Fruit fly (Drosophila melanogaster) whole organism, embryonic: ENCODE measurements around the gene Blos4.
A peak's percentile ranks its signal among the peaks of the same experiment; 100 is the strongest.

ENCODE experiments used
- Adf1 ChIP-seq: fragments of 200-800 bp; sonication (Bioruptor generic); IDR thresholded peaks from 2 replicates; pipeline ENCODE4 v1.3.6; 2022; ENCODE audit warnings: missing biosample characterization, missing genetic modification characterization
- CG10543 ChIP-seq: fragments of 200-800 bp; sonication (Bioruptor generic); optimal IDR thresholded peaks from 3 replicates; lab custom pipeline; 2017; ENCODE audit warnings: missing biosample characterization, mild to moderate bottlenecking, missing genetic modification characterization, moderate library complexity
- CG1233 ChIP-seq: fragments of 200-800 bp; sonication (Bioruptor generic); optimal IDR thresholded peaks from 4 replicates; lab custom pipeline; 2018; ENCODE audit warnings: missing biosample characterization, mild to moderate bottlenecking, missing genetic modification characterization
- CG12769 ChIP-seq: fragments of 200-800 bp; sonication (Bioruptor generic); optimal IDR thresholded peaks from 2 replicates; lab custom pipeline; 2019; ENCODE audit warnings: missing biosample characterization, mild to moderate bottlenecking, missing genetic modification characterization, moderate library complexity
- CG13424 ChIP-seq: fragments of 200-800 bp; sonication (Bioruptor generic); optimal IDR thresholded peaks from 2 replicates; lab custom pipeline; 2019; ENCODE audit warnings: missing biosample characterization, mild to moderate bottlenecking, missing genetic modification characterization, moderate library complexity
- CG15479 ChIP-seq: fragments of 200-800 bp; sonication (Bioruptor generic); optimal IDR thresholded peaks from 3 replicates; lab custom pipeline; 2019; ENCODE audit warnings: missing biosample characterization, mild to moderate bottlenecking, missing genetic modification characterization, moderate library complexity
- CG15514 ChIP-seq: fragments of 200-800 bp; sonication (Bioruptor generic); optimal IDR thresholded peaks from 3 replicates; lab custom pipeline; 2017; ENCODE audit warnings: missing biosample characterization, missing genetic modification characterization, mild to moderate bottlenecking, moderate library complexity, missing genetic modification reagents
- CG1603 ChIP-seq: fragments of 200-800 bp; sonication (Bioruptor generic); optimal IDR thresholded peaks from 2 replicates; lab custom pipeline; 2019; ENCODE audit warnings: missing biosample characterization, mild to moderate bottlenecking, missing genetic modification characterization, moderate library complexity
- CG17385 ChIP-seq: fragments of 200-800 bp; sonication (Bioruptor generic); optimal IDR thresholded peaks from 3 replicates; lab custom pipeline; 2018; ENCODE audit warnings: missing biosample characterization, mild to moderate bottlenecking, missing genetic modification characterization
- CG17568 ChIP-seq: fragments of 200-800 bp; sonication (Bioruptor generic); optimal IDR thresholded peaks from 2 replicates; lab custom pipeline; 2018; ENCODE audit warnings: missing biosample characterization, mild to moderate bottlenecking, missing genetic modification characterization, moderate library complexity
- CG2199 ChIP-seq: fragments of 200-800 bp; sonication (Bioruptor generic); IDR thresholded peaks from 3 replicates; pipeline ENCODE4 v1.3.6; 2022; ENCODE audit warnings: missing biosample characterization, missing genetic modification characterization
- CG31441 ChIP-seq: fragments of 200-800 bp; sonication (Bioruptor generic); IDR thresholded peaks from 2 replicates; pipeline ENCODE4 v1.3.6; 2022; ENCODE audit warnings: missing biosample characterization, missing genetic modification characterization
- CG3726 ChIP-seq: fragments of 200-800 bp; sonication (Bioruptor generic); IDR thresholded peaks from 3 replicates; pipeline ENCODE4, ENCODE4 v1.3.6; 2022; ENCODE audit warnings: missing biosample characterization, missing genetic modification characterization
- CG6791 ChIP-seq: fragments of 200-800 bp; sonication (Bioruptor generic); IDR thresholded peaks from 3 replicates; pipeline ENCODE4 v1.3.6; 2022; ENCODE audit warnings: missing biosample characterization, missing genetic modification characterization; ENCODE audit not compliant: partially characterized antibody
- CG8290 ChIP-seq, 3 experiments: fragments of 200-800 bp; sonication (Bioruptor generic); optimal IDR thresholded peaks; 2 replicates each; lab custom pipeline; 2016 to 2019; ENCODE audit warnings: missing biosample characterization in 3 of 3, missing genetic modification characterization in 3 of 3, mild to moderate bottlenecking in 2 of 3, moderate library complexity in 1 of 3
- CG9817 ChIP-seq: fragments of 200-800 bp; sonication (Bioruptor generic); optimal IDR thresholded peaks from 2 replicates; lab custom pipeline; 2018; ENCODE audit warnings: missing biosample characterization, mild to moderate bottlenecking, missing genetic modification characterization, moderate library complexity
- D ChIP-seq, 2 experiments: fragments of 200-800 bp in 1 of 2; fragments of >200 bp in 1 of 2; sonication (Bioruptor generic) in 1 of 2; optimal IDR thresholded peaks; 2 replicates in 1 of 2; 3 replicates in 1 of 2; lab custom pipeline; 2017; ENCODE audit warnings: mild to moderate bottlenecking in 1 of 2, missing biosample characterization in 1 of 2, missing genetic modification characterization in 1 of 2, missing genetic modification reagents in 1 of 2
- Fer3 ChIP-seq: fragments of 200-800 bp; sonication (Bioruptor generic); optimal IDR thresholded peaks from 2 replicates; lab custom pipeline; 2018; ENCODE audit warnings: missing biosample characterization, mild to moderate bottlenecking, missing genetic modification characterization, moderate library complexity
- GATAe ChIP-seq: fragments of 200-800 bp; sonication (Bioruptor generic); conservative IDR thresholded peaks from 2 replicates; pipeline ENCODE4 v1.3.6; 2022; ENCODE audit warnings: missing biosample characterization, missing genetic modification characterization
- Hey ChIP-seq: fragments of 200-800 bp; sonication (Bioruptor generic); optimal IDR thresholded peaks from 3 replicates; lab custom pipeline; 2018; ENCODE audit warnings: missing biosample characterization, mild to moderate bottlenecking, missing genetic modification characterization
- HmgZ ChIP-seq: fragments of 200-800 bp; sonication (Bioruptor generic); optimal IDR thresholded peaks from 2 replicates; lab custom pipeline; 2018; ENCODE audit warnings: missing biosample characterization, mild to moderate bottlenecking, missing genetic modification characterization
- MTF-1 ChIP-seq: fragments of 200-800 bp; sonication (Bioruptor generic); optimal IDR thresholded peaks from 2 replicates; lab custom pipeline; 2018; ENCODE audit warnings: missing biosample characterization, mild to moderate bottlenecking, missing genetic modification characterization, borderline replicate concordance
- Med ChIP-seq: fragments of 200-800 bp; sonication (Bioruptor generic); peaks from one replicate; lab custom pipeline; 2016; ENCODE audit warnings: missing biosample characterization, missing genetic modification characterization, mild to moderate bottlenecking, inconsistent platforms, moderate library complexity
- Opbp ChIP-seq: fragments of 200-800 bp; sonication (Bioruptor generic); IDR thresholded peaks from 3 replicates; pipeline ENCODE4 v1.3.6; 2022; ENCODE audit warnings: missing biosample characterization, missing genetic modification characterization; ENCODE audit not compliant: partially characterized antibody
- Pdp1 ChIP-seq, 2 experiments: fragments of 200-800 bp; sonication (Bioruptor generic); optimal IDR thresholded peaks; 3 replicates each; lab custom pipeline; 2016; ENCODE audit warnings: missing biosample characterization in 2 of 2, missing genetic modification characterization in 2 of 2, mild to moderate bottlenecking in 1 of 2, moderate library complexity in 1 of 2
- Rx ChIP-seq: fragments of 200-800 bp; sonication (Bioruptor generic); IDR thresholded peaks from 2 replicates; pipeline ENCODE4 v1.3.6; 2022; ENCODE audit warnings: missing biosample characterization, missing genetic modification characterization
- bab2 ChIP-seq: fragments of 200-800 bp; sonication (Bioruptor generic); optimal IDR thresholded peaks from 2 replicates; lab custom pipeline; 2016; ENCODE audit warnings: missing biosample characterization, missing genetic modification characterization
- br ChIP-seq: fragments of >200 bp; optimal IDR thresholded peaks from 2 replicates; lab custom pipeline; 2017
- croc ChIP-seq: fragments of 200-800 bp; sonication (Bioruptor generic); conservative IDR thresholded peaks from 3 replicates; pipeline ENCODE4 v1.3.6; 2022; ENCODE audit warnings: missing biosample characterization, missing genetic modification characterization
- crol ChIP-seq: fragments of 200-800 bp; sonication (Bioruptor generic); IDR thresholded peaks from 2 replicates; pipeline ENCODE4 v1.3.6; 2022; ENCODE audit warnings: missing biosample characterization, missing genetic modification characterization
- exex ChIP-seq: fragments of 200-800 bp; sonication (Bioruptor generic); optimal IDR thresholded peaks from 4 replicates; lab custom pipeline; 2018; ENCODE audit warnings: missing biosample characterization, mild to moderate bottlenecking, missing genetic modification characterization, moderate library complexity
- gcm2 ChIP-seq: fragments of 200-800 bp; sonication (Bioruptor generic); optimal IDR thresholded peaks from 2 replicates; lab custom pipeline; 2016; ENCODE audit warnings: missing biosample characterization, missing genetic modification characterization
- grn ChIP-seq: fragments of 200-800 bp; sonication (Bioruptor generic); optimal IDR thresholded peaks from 3 replicates; lab custom pipeline; 2017; ENCODE audit warnings: missing biosample characterization, missing genetic modification characterization
- ind ChIP-seq: fragments of 200-800 bp; sonication (Bioruptor generic); optimal IDR thresholded peaks from 3 replicates; lab custom pipeline; 2016; ENCODE audit warnings: missing biosample characterization, missing genetic modification characterization
- lab ChIP-seq: fragments of 200-800 bp; sonication (Bioruptor generic); optimal IDR thresholded peaks from 3 replicates; lab custom pipeline; 2017; ENCODE audit warnings: missing biosample characterization, missing genetic modification characterization, mild to moderate bottlenecking, moderate library complexity, missing genetic modification reagents
- mirr ChIP-seq: fragments of 200-800 bp; sonication (Bioruptor generic); optimal IDR thresholded peaks from 3 replicates; lab custom pipeline; 2018; ENCODE audit warnings: missing biosample characterization, mild to moderate bottlenecking, missing genetic modification characterization
- otp ChIP-seq: fragments of 200-800 bp; sonication (Bioruptor generic); IDR thresholded peaks from 3 replicates; pipeline ENCODE4, ENCODE4 v1.3.6; 2022; ENCODE audit warnings: missing biosample characterization, missing genetic modification characterization
- phol ChIP-seq: fragments of 200-800 bp; sonication (Bioruptor generic); optimal IDR thresholded peaks from 3 replicates; lab custom pipeline; 2018; ENCODE audit warnings: missing biosample characterization, mild to moderate bottlenecking, missing genetic modification characterization, moderate library complexity
- rib ChIP-seq: fragments of 200-800 bp; sonication (Bioruptor generic); IDR thresholded peaks from 2 replicates; pipeline ENCODE4 v1.3.6; 2022; ENCODE audit warnings: missing biosample characterization, missing genetic modification characterization
- seq ChIP-seq: fragments of 200-800 bp; sonication (Bioruptor generic); IDR thresholded peaks from 2 replicates; pipeline ENCODE4 v1.3.6; 2022; ENCODE audit warnings: missing biosample characterization, missing genetic modification characterization
- stwl ChIP-seq: fragments of 200-800 bp; sonication (Bioruptor generic); optimal IDR thresholded peaks from 3 replicates; lab custom pipeline; 2018; ENCODE audit warnings: missing biosample characterization, mild to moderate bottlenecking, missing genetic modification characterization, moderate library complexity
- sug ChIP-seq: fragments of 200-800 bp; optimal IDR thresholded peaks from 2 replicates; lab custom pipeline; 2019; ENCODE audit warnings: missing biosample characterization, mild to moderate bottlenecking, missing genetic modification characterization, moderate library complexity
- toy ChIP-seq: fragments of 200-800 bp; sonication (Bioruptor generic); IDR thresholded peaks from 2 replicates; pipeline ENCODE4 v1.3.6; 2022; ENCODE audit warnings: missing biosample characterization, missing genetic modification characterization
- unc-4 ChIP-seq: fragments of 200-800 bp; sonication (Bioruptor generic); IDR thresholded peaks from 2 replicates; pipeline ENCODE4 v1.3.6; 2022; ENCODE audit warnings: missing biosample characterization, missing genetic modification characterization; ENCODE audit not compliant: partially characterized antibody
- unpg ChIP-seq: fragments of 200-800 bp; sonication (Bioruptor generic); optimal IDR thresholded peaks from 3 replicates; lab custom pipeline; 2018; ENCODE audit warnings: missing biosample characterization, mild to moderate bottlenecking, missing genetic modification characterization, moderate library complexity
- yki ChIP-seq: fragments of >200 bp; optimal IDR thresholded peaks from 3 replicates; lab custom pipeline; 2018
- zfh2 ChIP-seq: fragments of 200-800 bp; sonication (Bioruptor generic); optimal IDR thresholded peaks from 2 replicates; lab custom pipeline; 2016; ENCODE audit warnings: missing biosample characterization, missing genetic modification characterization

Blos4 gene

DNA sequence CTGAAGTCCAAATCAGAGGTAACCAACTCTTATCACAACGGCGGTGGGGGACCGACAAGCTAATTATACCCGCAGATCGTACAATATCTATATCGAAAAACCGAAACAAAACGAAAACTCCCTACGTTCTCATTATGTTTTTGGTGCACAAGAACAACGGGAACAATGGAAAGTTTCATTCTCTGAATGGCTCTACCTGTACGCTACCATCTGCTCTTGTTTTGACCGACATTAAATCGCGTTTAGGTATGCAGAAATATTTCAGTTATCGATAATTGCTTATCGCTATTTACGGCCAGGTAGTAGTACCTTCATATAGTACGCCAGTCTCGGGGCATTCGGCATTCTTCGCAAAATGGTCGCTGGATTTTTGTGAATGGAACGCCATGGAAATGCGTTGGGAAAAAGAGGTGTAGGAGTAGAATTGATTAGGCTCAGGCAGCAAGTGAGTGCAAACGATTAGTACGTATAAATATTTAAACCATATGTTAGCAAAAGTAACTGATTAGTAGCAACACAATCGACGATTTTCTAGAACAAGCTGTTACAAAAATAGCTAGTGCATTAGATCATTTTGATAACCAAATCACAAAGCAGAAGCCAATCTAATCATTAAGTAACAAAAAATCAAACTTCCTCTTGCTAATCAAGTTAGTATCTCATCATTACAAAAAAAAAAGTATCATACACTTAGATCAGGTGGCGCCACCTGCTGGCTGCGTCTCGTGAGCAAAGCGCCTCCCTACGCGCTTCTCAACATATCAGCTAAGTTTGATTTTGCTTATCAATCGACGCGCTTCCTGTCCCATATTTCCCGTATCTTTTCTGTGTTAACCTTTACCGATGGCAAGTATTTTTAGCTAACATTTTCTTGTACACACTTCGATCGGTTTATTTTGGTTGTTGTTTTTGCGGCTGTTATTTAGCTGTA, 16.1 kb upstream of the Blos4 start (continued):
- peak; percentile 51; the same call in 1 of the 3 replicates for TF ChIP-seq CG6791 (GFP tag; lab: Robert Waterston, UW)
- no peak for TF ChIP-seq CG13424 (tag; lab: Kevin White, UChicago)
- no peak for TF ChIP-seq otp
- no peak for TF ChIP-seq seq (GFP tag; lab: Robert Waterston, UW)
- TF ChIP-seq Pdp1 (GFP tag; optimal IDR thresholded peaks at IDR 0.05; lab: Kevin White, UChicago) = no peak
- no peak for TF ChIP-seq Opbp (GFP tag; lab: Robert Waterston, UW)
- TF ChIP-seq GATAe = 0 out of 2 replicates have a peak, but pooled peaks have one; percentile 25
- TF ChIP-seq Rx (GFP tag; lab: Robert Waterston, UW) = no peak
- no peak for TF ChIP-seq unc-4 (GFP tag; lab: Robert Waterston, UW)
- TF ChIP-seq unpg = no peak
- TF ChIP-seq Fer3 (tag; lab: Kevin White, UChicago) = no peak
- TF ChIP-seq exex = peak; percentile 90
- no peak for TF ChIP-seq CG1233 (GFP tag; lab: Kevin White, UChicago)
- no peak for TF ChIP-seq bab2
- no peak for TF ChIP-seq toy (GFP tag; lab: Robert Waterston, UW)
- peak; percentile 32 for TF ChIP-seq CG12769 (tag; lab: Kevin White, UChicago)
- no peak for TF ChIP-seq CG31441 (GFP tag; lab: Robert Waterston, UW)
- TF ChIP-seq CG15514 (GFP tag; lab: Kevin White, UChicago) = peak; percentile 1
- TF ChIP-seq zfh2 (GFP tag; lab: Kevin White, UChicago) = no peak
- no peak for TF ChIP-seq CG9817
- TF ChIP-seq CG15479 = peak; percentile 92
- TF ChIP-seq grn = peak; percentile 74
- TF ChIP-seq phol = peak; percentile 2
- TF ChIP-seq MTF-1 (GFP tag; lab: Kevin White, UChicago) = no peak
- TF ChIP-seq Adf1 = no peak
- TF ChIP-seq gcm2 = no peak
- no peak for TF ChIP-seq ind (GFP tag; lab: Kevin White, UChicago)
- peak; percentile 84 for TF ChIP-seq CG8290 (GFP tag; optimal IDR thresholded peaks at IDR 0.05; lab: Kevin White, UChicago)
- peak; percentile 16 to 74 for TF ChIP-seq CG8290 (tag; optimal IDR thresholded peaks at IDR 0.05; lab: Kevin White, UChicago)
- TF ChIP-seq D (optimal IDR thresholded peaks at IDR 0.05; lab: Kevin White, UChicago) = peak; percentile 78
- TF ChIP-seq D (GFP tag; optimal IDR thresholded peaks at IDR 0.05; lab: Kevin White, UChicago) = no peak
- TF ChIP-seq stwl (tag; lab: Kevin White, UChicago) = peak; percentile 31
- TF ChIP-seq CG10543 (GFP tag; lab: Kevin White, UChicago) = peak; percentile 28
- TF ChIP-seq CG3726 (GFP tag; lab: Robert Waterston, UW) = no peak
- TF ChIP-seq CG17385 (GFP tag; lab: Kevin White, UChicago) = peak; percentile 39
- peak; percentile 18; the same call in 1 of the 3 replicates for TF ChIP-seq CG2199
- TF ChIP-seq CG1603 (tag; lab: Kevin White, UChicago) = no peak
- TF ChIP-seq CG17568 = no peak

DNA sequence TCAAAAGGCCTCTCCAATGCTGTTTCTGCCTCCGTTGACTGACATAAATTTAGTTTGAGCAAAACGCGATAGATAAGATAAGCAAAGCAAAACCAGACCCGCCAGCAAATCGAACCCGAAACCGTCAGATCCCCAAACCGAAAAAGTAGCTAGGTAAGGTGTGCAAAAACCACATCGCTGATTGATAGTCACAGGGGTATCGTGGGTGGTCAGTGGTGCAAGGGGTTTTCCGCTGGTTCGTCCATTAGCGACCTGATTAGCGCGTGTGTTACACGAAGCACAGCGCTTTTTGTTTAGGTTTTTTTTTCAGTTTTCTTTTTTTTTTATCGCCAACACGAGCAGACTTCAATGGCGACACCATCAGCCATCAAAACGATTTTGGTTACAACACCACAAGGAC, 15.0 kb upstream of the Blos4 start:
- TF ChIP-seq crol (GFP tag; lab: Robert Waterston, UW) (peak; percentile 66), yki (lab: Kevin White, UChicago) (no peak), croc (GFP tag; lab: Robert Waterston, UW) (no peak), GATAe (peak; percentile 72), exex (peak; percentile 71), lab (GFP tag; lab: Kevin White, UChicago) (peak; percentile 18), Med (GFP tag; lab: Kevin White, UChicago) (peak; percentile 58), HmgZ (tag; lab: Kevin White, UChicago) (peak; percentile 32), CG10543 (GFP tag; lab: Kevin White, UChicago) (peak; percentile 33), br (lab: Kevin White, UChicago) (no peak), CG15479 (peak; percentile 7), sug (tag; lab: Kevin White, UChicago) (peak; percentile 82), otp (0 out of 3 replicates have a peak, but pooled peaks have one; percentile 26), gcm2 (no peak), mirr (GFP tag; lab: Kevin White, UChicago) (peak; percentile 29), rib (GFP tag; lab: Robert Waterston, UW) (peak; percentile 54; the same call in 1 of the 2 replicates), Hey (tag; lab: Kevin White, UChicago) (peak; percentile 2)
